Fruit fly (Drosophila melanogaster): Measurements from ENCODE around the gene CG34367.

The CG34367 gene

dm6 chr2L:10356508-10356907, 2.8 kb upstream of the CG34367 start, which contains the start of the genes CtsL4 and ClpP (continued):
- TF ChIP-seq CG11247 (GFP tag; IDR thresholded peaks at IDR 0.05) (no peak), CG30020 (tag; optimal IDR thresholded peaks at IDR 0.05) (peak; percentile 100), nom (GFP tag; optimal IDR thresholded peaks at IDR 0.05) (no peak), sug (tag; optimal IDR thresholded peaks at IDR 0.05) (no peak), crol (GFP tag; IDR thresholded peaks at IDR 0.05) (no peak), CG1832 (GFP tag; optimal IDR thresholded peaks at IDR 0.05) (no peak), lab (GFP tag; optimal IDR thresholded peaks at IDR 0.05) (no peak), CG4820 (GFP tag; optimal IDR thresholded peaks at IDR 0.05) (no peak), dati (GFP tag; IDR thresholded peaks at IDR 0.05) (no peak), cas (GFP tag; IDR thresholded peaks at IDR 0.05) (no peak), kay (GFP tag; optimal IDR thresholded peaks at IDR 0.05) (peak; percentile 13), Bgb (GFP tag; IDR thresholded peaks at IDR 0.05; ENCODE audit: partially characterized antibody) (no peak), CG14441 (GFP tag; IDR thresholded peaks at IDR 0.05) (no peak), HmgD (GFP tag; optimal IDR thresholded peaks at IDR 0.05) (peak; percentile 57), CG16815 (GFP tag; optimal IDR thresholded peaks at IDR 0.05) (no peak), CG12769 (tag; optimal IDR thresholded peaks at IDR 0.05) (no peak), CG16863 (GFP tag; optimal IDR thresholded peaks at IDR 0.05) (no peak), Nf-YA (GFP tag; IDR thresholded peaks at IDR 0.05) (no peak), Hr78 (GFP tag; optimal IDR thresholded peaks at IDR 0.05) (no peak), mirr (GFP tag; optimal IDR thresholded peaks at IDR 0.05) (no peak), CG11085 (GFP tag; IDR thresholded peaks at IDR 0.05) (no peak), CG6254 (GFP tag; optimal IDR thresholded peaks at IDR 0.05) (no peak), scrt (GFP tag; optimal IDR thresholded peaks at IDR 0.05) (no peak), Mrtf (GFP tag; IDR thresholded peaks at IDR 0.05) (peak; percentile 39; the same call in 1 of the 3 replicates), tin (GFP tag; optimal IDR thresholded peaks at IDR 0.05) (peak; percentile 46), abd-A (tag; optimal IDR thresholded peaks at IDR 0.05) (no peak), Adf1 (GFP tag; IDR thresholded peaks at IDR 0.05) (no peak), Atf3 (GFP tag; optimal IDR thresholded peaks at IDR 0.05) (no peak), bab2 (GFP tag; optimal IDR thresholded peaks at IDR 0.05) (no peak), toy (GFP tag; IDR thresholded peaks at IDR 0.05) (no peak), croc (GFP tag; conservative IDR thresholded peaks at IDR 0.05) (no peak; the same call in 2 of the 3 replicates), crp (GFP tag; optimal IDR thresholded peaks at IDR 0.05) (peak; percentile 29 to 92), CG34376 (GFP tag; optimal IDR thresholded peaks at IDR 0.05) (peak; percentile 3), tup (GFP tag; optimal IDR thresholded peaks at IDR 0.05) (no peak), pros (GFP tag; optimal IDR thresholded peaks at IDR 0.05) (peak; percentile 86), CG17829 (tag; optimal IDR thresholded peaks at IDR 0.05) (peak; percentile 66), CG17361 (GFP tag; IDR thresholded peaks at IDR 0.05) (peak; percentile 76; the same call in 2 of the 3 replicates), CG17359 (tag; optimal IDR thresholded peaks at IDR 0.05) (peak; percentile 18), CG17328 (GFP tag; IDR thresholded peaks at IDR 0.05) (0 out of 2 replicates have a peak, but pooled peaks have one; percentile 27), CG18599 (GFP tag; optimal IDR thresholded peaks at IDR 0.05) (no peak), Dp (GFP tag; optimal IDR thresholded peaks at IDR 0.05) (peak; percentile 5), btn (GFP tag; optimal IDR thresholded peaks at IDR 0.05) (no peak), CG10654 (GFP tag; optimal IDR thresholded peaks at IDR 0.05) (peak; percentile 4), inv (GFP tag; IDR thresholded peaks at IDR 0.05; ENCODE audit: partially characterized antibody) (no peak), CG1603 (tag; optimal IDR thresholded peaks at IDR 0.05) (peak; percentile 100), CG32532 (GFP tag; IDR thresholded peaks at IDR 0.05) (peak; percentile 34), tx (GFP tag; optimal IDR thresholded peaks at IDR 0.05) (peak; percentile 13), CG10565 (GFP tag; optimal IDR thresholded peaks at IDR 0.05) (no peak), dmrt11E (tag; optimal IDR thresholded peaks at IDR 0.05) (peak; percentile 48), Nf-YB (GFP tag; optimal IDR thresholded peaks at IDR 0.05) (peak; percentile 51), CG13624 (GFP tag; optimal IDR thresholded peaks at IDR 0.05) (no peak)

Data from whole organism, embryonic.